Worm (Caenorhabditis elegans): ENCODE data around the gene Y116F11A.6.

- TF ChIP-seq ztf-16 (tag; optimal IDR thresholded peaks at IDR 0.05): no peak
- no peak for TF ChIP-seq ceh-19 (GFP tag; optimal IDR thresholded peaks at IDR 0.05)
- TF ChIP-seq C38D4.7 (GFP tag; optimal IDR thresholded peaks at IDR 0.05): no peak
- no peak for TF ChIP-seq elt-2 (tag; optimal IDR thresholded peaks at IDR 0.05)
- TF ChIP-seq hlh-13 (GFP tag; optimal IDR thresholded peaks at IDR 0.05): no peak
- TF ChIP-seq ref-2 (tag; optimal IDR thresholded peaks at IDR 0.05): no peak
- TF ChIP-seq ama-1 (optimal IDR thresholded peaks at IDR 0.05): no peak
- TF ChIP-seq unc-86 (tag; optimal IDR thresholded peaks at IDR 0.05): no peak
- TF ChIP-seq nhr-11 (tag; optimal IDR thresholded peaks at IDR 0.05): no peak
- no peak for TF ChIP-seq tbx-2 (tag; optimal IDR thresholded peaks at IDR 0.05)
- no peak for TF ChIP-seq pha-4 (tag; optimal IDR thresholded peaks at IDR 0.05)
Measured at ce11 chrV:19741034-19741433, 21.7 kb downstream of the Y116F11A.6 start, which contains the start of gene W04E12.2.

All from whole organism, late embryonic.